Fruit fly (Drosophila melanogaster): ENCODE results near the gene Gs1.
A peak's percentile ranks its signal among the peaks of the same experiment; 100 is the strongest.

Gs1 gene

DNA sequence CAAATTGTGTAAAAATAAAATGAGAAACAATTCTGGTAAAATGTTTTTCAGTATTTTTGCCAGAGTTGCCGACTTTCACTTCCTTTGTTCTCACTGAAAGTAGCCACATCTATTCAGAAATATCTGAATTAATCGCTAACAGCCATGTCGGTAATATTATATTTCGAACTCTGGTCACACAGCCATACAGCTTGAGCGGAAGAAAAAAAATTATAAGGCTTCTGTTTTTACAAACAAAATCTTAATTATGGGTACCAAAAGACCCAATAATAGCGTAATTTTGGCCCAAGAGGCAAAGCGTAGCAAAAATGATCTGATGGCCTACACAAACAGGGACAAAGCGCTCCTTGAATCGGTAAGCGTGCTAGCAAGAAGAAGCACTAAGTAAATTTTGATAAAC is 24.1 kb downstream of the Gs1 start, which contains the start of gene CG3436 (continued):
- TF ChIP-seq CG17912 (GFP tag; optimal IDR thresholded peaks at IDR 0.05) (peak; percentile 34), CG4617 (GFP tag; optimal IDR thresholded peaks at IDR 0.05; ENCODE audit: borderline replicate concordance) (peak; percentile 96), grau (tag; optimal IDR thresholded peaks at IDR 0.05) (peak; percentile 24), hkb (optimal IDR thresholded peaks at IDR 0.05) (peak; percentile 42), hkb (GFP tag; IDR thresholded peaks at IDR 0.05) (no peak), CG5180 (GFP tag; optimal IDR thresholded peaks at IDR 0.05) (no peak), sd (tag; optimal IDR thresholded peaks at IDR 0.05) (peak; percentile 49), CG15601 (tag; optimal IDR thresholded peaks at IDR 0.05) (peak; percentile 8), nerfin-1 (tag; optimal IDR thresholded peaks at IDR 0.05) (peak; percentile 16), CG13894 (tag; optimal IDR thresholded peaks at IDR 0.05) (peak; percentile 38), sens (GFP tag) (peak; percentile 67), CG9609 (GFP tag; optimal IDR thresholded peaks at IDR 0.05) (no peak), CG12659 (GFP tag; optimal IDR thresholded peaks at IDR 0.05) (peak; percentile 68), stwl (tag; optimal IDR thresholded peaks at IDR 0.05) (peak; percentile 88), CG2712 (tag; optimal IDR thresholded peaks at IDR 0.05) (peak; percentile 41), HmgZ (tag; optimal IDR thresholded peaks at IDR 0.05) (peak; percentile 55), Dp (GFP tag; optimal IDR thresholded peaks at IDR 0.05) (peak; percentile 22), Xbp1 (GFP tag; optimal IDR thresholded peaks at IDR 0.05) (no peak), CG8944 (GFP tag; optimal IDR thresholded peaks at IDR 0.05) (no peak), Lhr (GFP tag; optimal IDR thresholded peaks at IDR 0.05) (peak; percentile 52), stc (GFP tag; IDR thresholded peaks at IDR 0.05) (no peak), NFAT (GFP tag; IDR thresholded peaks at IDR 0.05) (no peak), CG8388 (GFP tag; optimal IDR thresholded peaks at IDR 0.05) (no peak), gt (GFP tag; IDR thresholded peaks at IDR 0.05) (no peak), insv (GFP tag; optimal IDR thresholded peaks at IDR 0.05) (peak in 1 of 2 experiments; percentile 4), CG4282 (GFP tag; optimal IDR thresholded peaks at IDR 0.05) (no peak), HmgD (GFP tag; optimal IDR thresholded peaks at IDR 0.05) (peak; percentile 67), tin (GFP tag; optimal IDR thresholded peaks at IDR 0.05) (no peak), CG12391 (tag; optimal IDR thresholded peaks at IDR 0.05) (peak; percentile 19), croc (GFP tag; conservative IDR thresholded peaks at IDR 0.05) (no peak), CG12219 (GFP tag; optimal IDR thresholded peaks at IDR 0.05) (no peak), Sry-δ (GFP tag; optimal IDR thresholded peaks at IDR 0.05) (peak; percentile 58), NC2β (GFP tag; optimal IDR thresholded peaks at IDR 0.05) (peak; percentile 12), Hr51 (GFP tag; optimal IDR thresholded peaks at IDR 0.05) (no peak), CG6791 (GFP tag; IDR thresholded peaks at IDR 0.05; ENCODE audit: partially characterized antibody) (no peak), zen (tag; optimal IDR thresholded peaks at IDR 0.05) (peak; percentile 9), D (optimal IDR thresholded peaks at IDR 0.05) (no peak), D (GFP tag; optimal IDR thresholded peaks at IDR 0.05) (no peak), Hmr (GFP tag; optimal IDR thresholded peaks at IDR 0.05) (peak; percentile 27), br (optimal IDR thresholded peaks at IDR 0.05) (no peak), CG11696 (GFP tag; IDR thresholded peaks at IDR 0.05) (no peak)

dm6 chr2L:158649-159257 is 26.9 kb downstream of the Gs1 start, which contains the start of the genes CG33635 and spen:
Gene CG33635 (minus strand): TSS chr2L:158664.
Gene spen (plus strand): TSS chr2L:159032.
- TF ChIP-seq disco-r (GFP tag; optimal IDR thresholded peaks at IDR 0.05) (no peak), Bteb2 (GFP tag; optimal IDR thresholded peaks at IDR 0.05) (peak; percentile 36), CG8944 (GFP tag; optimal IDR thresholded peaks at IDR 0.05) (no peak), CG13775 (GFP tag; optimal IDR thresholded peaks at IDR 0.05) (peak; percentile 30), nmo (GFP tag; optimal IDR thresholded peaks at IDR 0.05) (peak; percentile 63), exex (tag; optimal IDR thresholded peaks at IDR 0.05) (peak; percentile 61), cato (GFP tag; optimal IDR thresholded peaks at IDR 0.05; ENCODE audit: borderline replicate concordance) (no peak), knrl (GFP tag; IDR thresholded peaks at IDR 0.05; ENCODE audit: partially characterized antibody) (no peak), bab2 (GFP tag; optimal IDR thresholded peaks at IDR 0.05) (no peak), CG3995 (GFP tag; optimal IDR thresholded peaks at IDR 0.05) (no peak), Hr3 (GFP tag; optimal IDR thresholded peaks at IDR 0.05) (no peak), corto (GFP tag; optimal IDR thresholded peaks at IDR 0.05) (peak; percentile 49), CG10543 (GFP tag; optimal IDR thresholded peaks at IDR 0.05) (peak; percentile 78)

Data from whole organism, embryonic.